Fruit fly (Drosophila melanogaster) whole organism, embryonic: ENCODE results near the gene Snx1.

Experiments used
- ATbp ChIP-seq: fragments of 200-800 bp; sonication (Bioruptor generic); optimal IDR thresholded peaks from 2 replicates; lab custom pipeline; 2017; ENCODE audit warnings: missing biosample characterization, mild to moderate bottlenecking, missing genetic modification characterization, missing genetic modification reagents
- Bteb2 ChIP-seq: fragments of 200-800 bp; sonication (Bioruptor generic); optimal IDR thresholded peaks from 2 replicates; lab custom pipeline; 2016; ENCODE audit warnings: missing biosample characterization, missing genetic modification characterization
- C15 ChIP-seq: fragments of 200-800 bp; sonication (Bioruptor generic); IDR thresholded peaks from 3 replicates; pipeline ENCODE4 v1.3.6; 2022; ENCODE audit warnings: missing biosample characterization, missing genetic modification characterization
- CG10431 ChIP-seq: fragments of 200-800 bp; sonication (Bioruptor generic); optimal IDR thresholded peaks from 3 replicates; lab custom pipeline; 2018; ENCODE audit warnings: missing biosample characterization, mild to moderate bottlenecking, missing genetic modification characterization
- CG11247 ChIP-seq: fragments of 200-800 bp; sonication (Bioruptor generic); IDR thresholded peaks from 2 replicates; pipeline ENCODE4 v1.3.6; 2022; ENCODE audit warnings: missing biosample characterization, missing genetic modification characterization
- CG12071 ChIP-seq: fragments of 200-800 bp; sonication (Bioruptor generic); optimal IDR thresholded peaks from 3 replicates; lab custom pipeline; 2018; ENCODE audit warnings: missing biosample characterization, mild to moderate bottlenecking, missing genetic modification characterization
- CG12391 ChIP-seq: fragments of 200-800 bp; sonication (Bioruptor generic); optimal IDR thresholded peaks from 3 replicates; lab custom pipeline; 2018; ENCODE audit warnings: missing biosample characterization, mild to moderate bottlenecking, missing genetic modification characterization, moderate library complexity
- CG14014 ChIP-seq: fragments of 200-800 bp; sonication (Bioruptor generic); IDR thresholded peaks from 2 replicates; pipeline ENCODE4 v1.3.6; 2022; ENCODE audit warnings: missing biosample characterization, missing genetic modification characterization
- CG15696 ChIP-seq: fragments of 200-800 bp; sonication (Bioruptor generic); optimal IDR thresholded peaks from 2 replicates; lab custom pipeline; 2019; ENCODE audit warnings: missing biosample characterization, mild to moderate bottlenecking, missing genetic modification characterization, moderate library complexity
- CG16815 ChIP-seq: fragments of 200-800 bp; sonication (Bioruptor generic); optimal IDR thresholded peaks from 3 replicates; lab custom pipeline; 2017; ENCODE audit warnings: missing biosample characterization, mild to moderate bottlenecking, missing genetic modification characterization
- CG17359 ChIP-seq: fragments of 200-800 bp; sonication (Bioruptor generic); optimal IDR thresholded peaks from 3 replicates; lab custom pipeline; 2018; ENCODE audit warnings: missing biosample characterization, mild to moderate bottlenecking, missing genetic modification characterization, moderate library complexity
- CG17568 ChIP-seq: fragments of 200-800 bp; sonication (Bioruptor generic); optimal IDR thresholded peaks from 2 replicates; lab custom pipeline; 2018; ENCODE audit warnings: missing biosample characterization, mild to moderate bottlenecking, missing genetic modification characterization, moderate library complexity
- CG18262 ChIP-seq: fragments of 200-800 bp; optimal IDR thresholded peaks from 3 replicates; lab custom pipeline; 2019; ENCODE audit warnings: missing biosample characterization, mild to moderate bottlenecking, missing genetic modification characterization, moderate library complexity
- CG2199 ChIP-seq: fragments of 200-800 bp; sonication (Bioruptor generic); IDR thresholded peaks from 3 replicates; pipeline ENCODE4 v1.3.6; 2022; ENCODE audit warnings: missing biosample characterization, missing genetic modification characterization
- CG32767 ChIP-seq: fragments of 200-800 bp; sonication (Bioruptor generic); IDR thresholded peaks from 2 replicates; pipeline ENCODE4 v1.3.6; 2022; ENCODE audit warnings: missing biosample characterization, missing genetic modification characterization
- CG32772 ChIP-seq: fragments of 200-800 bp; sonication (Bioruptor generic); IDR thresholded peaks from 2 replicates; pipeline ENCODE4 v1.3.6; 2022; ENCODE audit warnings: missing biosample characterization, missing genetic modification characterization
- CG34422 ChIP-seq: fragments of 200-800 bp; sonication (Bioruptor generic); IDR thresholded peaks from 3 replicates; pipeline ENCODE4 v1.3.6; 2022; ENCODE audit warnings: missing biosample characterization, missing genetic modification characterization
- CG4282 ChIP-seq: fragments of 200-800 bp; sonication (Bioruptor generic); optimal IDR thresholded peaks from 2 replicates; lab custom pipeline; 2016; ENCODE audit warnings: missing biosample characterization, missing genetic modification characterization
- CG4730 ChIP-seq: fragments of 200-800 bp; sonication (Bioruptor generic); IDR thresholded peaks from 2 replicates; pipeline ENCODE4 v1.3.6; 2022; ENCODE audit warnings: missing biosample characterization, missing genetic modification characterization
- CG5245 ChIP-seq: fragments of 200-800 bp; sonication (Bioruptor generic); optimal IDR thresholded peaks from 3 replicates; lab custom pipeline; 2016; ENCODE audit warnings: missing biosample characterization, missing genetic modification characterization
- CG6689 ChIP-seq: fragments of 200-800 bp; sonication (Bioruptor generic); IDR thresholded peaks from 2 replicates; pipeline ENCODE4 v1.3.6; 2022; ENCODE audit warnings: missing biosample characterization, missing genetic modification characterization
- CG9215 ChIP-seq: fragments of 200-800 bp; sonication (Bioruptor generic); IDR thresholded peaks from 2 replicates; pipeline ENCODE4 v1.3.6; 2022; ENCODE audit warnings: missing biosample characterization, missing genetic modification characterization
- Dfd ChIP-seq, 2 experiments: fragments of >200 bp; optimal IDR thresholded peaks; 2 replicates each; lab custom pipeline; 2017; ENCODE audit warnings: missing biosample characterization in 2 of 2, missing genetic modification characterization in 2 of 2
- H15 ChIP-seq: fragments of 200-800 bp; sonication (Bioruptor generic); IDR thresholded peaks from 3 replicates; pipeline ENCODE4 v1.3.6; 2022; ENCODE audit warnings: missing biosample characterization, missing genetic modification characterization
- HLH54F ChIP-seq: fragments of 200-800 bp; sonication (Bioruptor generic); optimal IDR thresholded peaks from 3 replicates; lab custom pipeline; 2016; ENCODE audit warnings: missing biosample characterization, missing genetic modification characterization
- Hey ChIP-seq: fragments of 200-800 bp; sonication (Bioruptor generic); optimal IDR thresholded peaks from 3 replicates; lab custom pipeline; 2018; ENCODE audit warnings: missing biosample characterization, mild to moderate bottlenecking, missing genetic modification characterization
- Kr ChIP-seq: fragments of 200-800 bp; sonication (Bioruptor generic); optimal IDR thresholded peaks from 2 replicates; lab custom pipeline; 2017; ENCODE audit warnings: missing biosample characterization, mild to moderate bottlenecking, missing genetic modification characterization
- Lim3 ChIP-seq: fragments of 200-800 bp; sonication (Bioruptor generic); IDR thresholded peaks from 2 replicates; pipeline ENCODE4 v1.3.6; 2022; ENCODE audit warnings: missing biosample characterization, missing genetic modification characterization
- MESR4 ChIP-seq: fragments of 200-800 bp; sonication (Bioruptor generic); optimal IDR thresholded peaks from 2 replicates; lab custom pipeline; 2018; ENCODE audit warnings: missing biosample characterization, mild to moderate bottlenecking, missing genetic modification characterization, moderate library complexity
- Mad ChIP-seq: fragments of 200-800 bp; sonication (Bioruptor generic); optimal IDR thresholded peaks from 2 replicates; lab custom pipeline; 2016; ENCODE audit warnings: missing biosample characterization, missing genetic modification characterization
- Med ChIP-seq: fragments of 200-800 bp; sonication (Bioruptor generic); peaks from one replicate; lab custom pipeline; 2016; ENCODE audit warnings: missing biosample characterization, missing genetic modification characterization, mild to moderate bottlenecking, inconsistent platforms, moderate library complexity
- NC2β ChIP-seq: fragments of 200-800 bp; sonication (Bioruptor generic); optimal IDR thresholded peaks from 2 replicates; lab custom pipeline; 2016; ENCODE audit warnings: missing biosample characterization, missing genetic modification characterization
- Neu2 ChIP-seq: fragments of 200-800 bp; sonication (Bioruptor generic); optimal IDR thresholded peaks from 3 replicates; lab custom pipeline; 2016; ENCODE audit warnings: missing biosample characterization, missing genetic modification characterization, borderline replicate concordance
- NfI ChIP-seq: fragments of 200-800 bp; sonication (Bioruptor generic); optimal IDR thresholded peaks from 3 replicates; lab custom pipeline; 2018; ENCODE audit warnings: missing biosample characterization, mild to moderate bottlenecking, missing genetic modification characterization, moderate library complexity
- Poxn ChIP-seq: fragments of 200-800 bp; sonication (Bioruptor generic); IDR thresholded peaks from 2 replicates; pipeline ENCODE4 v1.3.6; 2022; ENCODE audit warnings: missing biosample characterization, missing genetic modification characterization
- Trl ChIP-seq, 3 experiments: fragments of >200 bp in 2 of 3; fragments of 200-800 bp in 1 of 3; sonication (Bioruptor generic) in 1 of 3; optimal IDR thresholded peaks; 2 replicates in 1 of 3; 3 replicates in 2 of 3; lab custom pipeline; 2016 to 2017; ENCODE audit warnings: missing biosample characterization in 1 of 3, missing genetic modification characterization in 1 of 3
- Xbp1 ChIP-seq: fragments of 200-800 bp; sonication (Bioruptor generic); optimal IDR thresholded peaks from 3 replicates; lab custom pipeline; 2016; ENCODE audit warnings: missing biosample characterization, mild to moderate bottlenecking, missing genetic modification characterization
- abd-A ChIP-seq: fragments of 200-800 bp; sonication (Bioruptor generic); optimal IDR thresholded peaks from 3 replicates; lab custom pipeline; 2019; ENCODE audit warnings: missing biosample characterization, mild to moderate bottlenecking, missing genetic modification characterization, moderate library complexity
- ase ChIP-seq: fragments of 200-800 bp; sonication (Bioruptor generic); IDR thresholded peaks from 3 replicates; pipeline ENCODE4 v1.3.6; 2022; ENCODE audit warnings: missing biosample characterization, missing genetic modification characterization
- bigmax ChIP-seq: fragments of 200-800 bp; sonication (Bioruptor generic); optimal IDR thresholded peaks from 2 replicates; lab custom pipeline; 2018; ENCODE audit warnings: missing biosample characterization, mild to moderate bottlenecking, missing genetic modification characterization
- bsh ChIP-seq, 2 experiments: fragments of 200-800 bp; sonication (Bioruptor generic); optimal IDR thresholded peaks; 2 replicates each; lab custom pipeline; 2017 to 2018; ENCODE audit warnings: mild to moderate bottlenecking in 2 of 2, missing biosample characterization in 2 of 2, missing genetic modification characterization in 2 of 2, moderate library complexity in 1 of 2
- btn ChIP-seq: fragments of 200-800 bp; sonication (Bioruptor generic); optimal IDR thresholded peaks from 2 replicates; lab custom pipeline; 2016; ENCODE audit warnings: missing biosample characterization, missing genetic modification characterization
- crc ChIP-seq: fragments of 200-800 bp; sonication (Bioruptor generic); optimal IDR thresholded peaks from 2 replicates; lab custom pipeline; 2016; ENCODE audit warnings: missing biosample characterization, missing genetic modification characterization
- fd64A ChIP-seq: fragments of 200-800 bp; sonication (Bioruptor generic); optimal IDR thresholded peaks from 3 replicates; lab custom pipeline; 2018; ENCODE audit warnings: missing biosample characterization, mild to moderate bottlenecking, missing genetic modification characterization
- ftz-f1 ChIP-seq: fragments of 200-800 bp; sonication (Bioruptor generic); optimal IDR thresholded peaks from 2 replicates; lab custom pipeline; 2016; ENCODE audit warnings: missing biosample characterization, missing genetic modification characterization
- nerfin-2 ChIP-seq: fragments of 200-800 bp; sonication (Bioruptor generic); IDR thresholded peaks from 2 replicates; pipeline ENCODE4 v1.3.6; 2022; ENCODE audit warnings: missing biosample characterization, missing genetic modification characterization; ENCODE audit not compliant: partially characterized antibody
- oc ChIP-seq: fragments of 200-800 bp; sonication (Bioruptor generic); optimal IDR thresholded peaks from 2 replicates; lab custom pipeline; 2018; ENCODE audit warnings: missing biosample characterization, mild to moderate bottlenecking, missing genetic modification characterization, moderate library complexity
- p53 ChIP-seq: fragments of 200-800 bp; sonication (Bioruptor generic); optimal IDR thresholded peaks from 2 replicates; lab custom pipeline; 2016; ENCODE audit warnings: missing biosample characterization, missing genetic modification characterization
- pzg ChIP-seq: fragments of 200-800 bp; sonication (Bioruptor generic); optimal IDR thresholded peaks from 3 replicates; lab custom pipeline; 2018; ENCODE audit warnings: missing biosample characterization, mild to moderate bottlenecking, missing genetic modification characterization, moderate library complexity
- ttk ChIP-seq: fragments of 200-800 bp; sonication (Bioruptor generic); IDR thresholded peaks from 2 replicates; pipeline ENCODE4 v2.1.2; 2022; ENCODE audit warnings: missing biosample characterization, missing genetic modification characterization
- twi ChIP-seq: fragments of 200-800 bp; optimal IDR thresholded peaks from 2 replicates; lab custom pipeline; 2019; ENCODE audit warnings: missing biosample characterization, mild to moderate bottlenecking, missing genetic modification characterization, moderate library complexity

The Snx1 gene

DNA sequence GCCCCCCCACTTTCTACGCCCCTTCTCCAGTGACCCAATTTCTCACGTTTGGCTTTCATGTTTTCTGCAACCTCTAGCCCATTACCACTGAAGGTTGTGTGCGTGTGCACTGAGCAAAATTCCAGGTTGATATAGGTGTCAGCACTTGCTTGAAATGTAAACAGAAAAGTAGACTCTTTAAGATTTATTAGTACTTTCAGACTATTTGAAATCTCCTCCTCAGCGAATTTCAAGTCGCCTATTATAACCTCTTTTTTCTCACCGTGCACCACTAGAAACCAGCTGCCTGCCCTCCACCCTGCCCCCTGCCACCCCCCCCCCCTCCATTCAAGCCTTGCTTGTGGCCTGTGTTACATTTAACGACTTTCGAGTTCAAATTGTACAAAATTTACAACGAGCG lies 14.4 kb upstream of the Snx1 start (continued):
- no peak for TF ChIP-seq CG10431 (GFP tag; lab: Kevin White, UChicago)
- TF ChIP-seq CG9215: peak; percentile 41; the same call in 1 of the 2 replicates
- TF ChIP-seq CG18262 (tag; lab: Kevin White, UChicago): peak; percentile 60
- TF ChIP-seq NfI (GFP tag; lab: Kevin White, UChicago): peak; percentile 31
- TF ChIP-seq Hey (tag; lab: Kevin White, UChicago): no peak
- TF ChIP-seq CG32767 (GFP tag; lab: Robert Waterston, UW): 0 out of 2 replicates have a peak, but pooled peaks have one; percentile 36
- no peak for TF ChIP-seq CG12071
- TF ChIP-seq bigmax (GFP tag; lab: Kevin White, UChicago): no peak
- no peak for TF ChIP-seq nerfin-2 (GFP tag; lab: Robert Waterston, UW)
- peak; percentile 4 for TF ChIP-seq oc (tag; lab: Kevin White, UChicago)
- TF ChIP-seq Med (GFP tag; lab: Kevin White, UChicago): peak; percentile 82
- TF ChIP-seq pzg: no peak
- no peak for TF ChIP-seq Kr
- no peak for TF ChIP-seq NC2β (GFP tag; lab: Kevin White, UChicago)
- no peak for TF ChIP-seq CG2199 (GFP tag; lab: Robert Waterston, UW)
- no peak for TF ChIP-seq Mad
- no peak for TF ChIP-seq twi
- peak; percentile 62 for TF ChIP-seq ttk (GFP tag; lab: Robert Waterston, UW)
- no peak for TF ChIP-seq CG15696
- TF ChIP-seq bsh (GFP tag; optimal IDR thresholded peaks at IDR 0.05; lab: Kevin White, UChicago): peak in 1 of 2 experiments; percentile 65
- TF ChIP-seq Poxn (GFP tag; lab: Robert Waterston, UW): no peak
- TF ChIP-seq Neu2: no peak
- peak; percentile 33; the same call in 2 of the 3 replicates for TF ChIP-seq CG34422 (GFP tag; lab: Robert Waterston, UW)
- 0 out of 2 replicates have a peak, but pooled peaks have one; percentile 49 for TF ChIP-seq CG32772 (GFP tag; lab: Robert Waterston, UW)
- TF ChIP-seq H15: peak; percentile 72
- TF ChIP-seq crc (GFP tag; lab: Kevin White, UChicago): no peak
- no peak for TF ChIP-seq CG17568
- TF ChIP-seq MESR4: no peak
- peak; percentile 47 for TF ChIP-seq ATbp (GFP tag; lab: Kevin White, UChicago)
- TF ChIP-seq ase (GFP tag; lab: Robert Waterston, UW): peak; percentile 59
- no peak for TF ChIP-seq HLH54F (GFP tag; lab: Kevin White, UChicago)
- TF ChIP-seq p53 (GFP tag; lab: Kevin White, UChicago): no peak
- TF ChIP-seq CG4730 (GFP tag; lab: Robert Waterston, UW): 0 out of 2 replicates have a peak, but pooled peaks have one; percentile 23
- TF ChIP-seq Lim3 (GFP tag; lab: Robert Waterston, UW): no peak
- TF ChIP-seq CG4282 (GFP tag; lab: Kevin White, UChicago): no peak
- TF ChIP-seq Xbp1: peak; percentile 37
- TF ChIP-seq CG14014 (GFP tag; lab: Robert Waterston, UW): peak; percentile 47; the same call in 1 of the 2 replicates
- no peak for TF ChIP-seq Bteb2 (GFP tag; lab: Kevin White, UChicago)
- no peak for TF ChIP-seq Dfd (GFP tag; optimal IDR thresholded peaks at IDR 0.05; lab: Kevin White, UChicago)
- peak; percentile 70 for TF ChIP-seq CG6689 (GFP tag; lab: Robert Waterston, UW)
- peak; percentile 21 for TF ChIP-seq CG5245 (GFP tag; lab: Kevin White, UChicago)
- no peak for TF ChIP-seq C15 (GFP tag; lab: Robert Waterston, UW)
- no peak for TF ChIP-seq ftz-f1 (GFP tag; lab: Kevin White, UChicago)
- TF ChIP-seq CG16815 (GFP tag; lab: Kevin White, UChicago): peak; percentile 22
- TF ChIP-seq CG11247 (GFP tag; lab: Robert Waterston, UW): no peak
- TF ChIP-seq CG12391 (tag; lab: Kevin White, UChicago): no peak
- TF ChIP-seq Trl (optimal IDR thresholded peaks at IDR 0.05; lab: Kevin White, UChicago): no peak
- TF ChIP-seq Trl (GFP tag; optimal IDR thresholded peaks at IDR 0.05; lab: Kevin White, UChicago): no peak
- TF ChIP-seq fd64A (GFP tag; lab: Kevin White, UChicago): no peak
- TF ChIP-seq CG17359 (tag; lab: Kevin White, UChicago): peak; percentile 59
- TF ChIP-seq btn (GFP tag; lab: Kevin White, UChicago): no peak
- no peak for TF ChIP-seq abd-A (tag; lab: Kevin White, UChicago)
